Fruit fly (Drosophila melanogaster) whole organism, embryonic: ENCODE measurements around the gene Rchy1.

Experiments used
- BEAF-32 ChIP-seq: fragments of 200-800 bp; sonication (Bioruptor generic); optimal IDR thresholded peaks from 3 replicates; lab custom pipeline; 2017; ENCODE audit warnings: missing biosample characterization, missing genetic modification characterization, mild to moderate bottlenecking, moderate library complexity, missing genetic modification reagents
- Bgb ChIP-seq: fragments of 200-800 bp; sonication (Bioruptor generic); IDR thresholded peaks from 2 replicates; pipeline ENCODE4 v1.3.6; 2022; ENCODE audit warnings: missing biosample characterization, missing genetic modification characterization; ENCODE audit not compliant: partially characterized antibody
- CG10267 ChIP-seq: fragments of 200-800 bp; sonication (Bioruptor generic); optimal IDR thresholded peaks from 2 replicates; lab custom pipeline; 2018; ENCODE audit warnings: missing biosample characterization, mild to moderate bottlenecking, missing genetic modification characterization, moderate library complexity
- CG12659 ChIP-seq: fragments of 200-800 bp; sonication (Bioruptor generic); optimal IDR thresholded peaks from 3 replicates; lab custom pipeline; 2017; ENCODE audit warnings: mild to moderate bottlenecking, missing biosample characterization, missing genetic modification reagents, missing genetic modification characterization
- CG13287 ChIP-seq: fragments of 200-800 bp; sonication (Bioruptor generic); IDR thresholded peaks from 2 replicates; pipeline ENCODE4 v1.3.6; 2022; ENCODE audit warnings: missing biosample characterization, missing genetic modification characterization; ENCODE audit not compliant: partially characterized antibody
- CG15514 ChIP-seq: fragments of 200-800 bp; sonication (Bioruptor generic); optimal IDR thresholded peaks from 3 replicates; lab custom pipeline; 2017; ENCODE audit warnings: missing biosample characterization, missing genetic modification characterization, mild to moderate bottlenecking, moderate library complexity, missing genetic modification reagents
- CG1603 ChIP-seq: fragments of 200-800 bp; sonication (Bioruptor generic); optimal IDR thresholded peaks from 2 replicates; lab custom pipeline; 2019; ENCODE audit warnings: missing biosample characterization, mild to moderate bottlenecking, missing genetic modification characterization, moderate library complexity
- CG16813 ChIP-seq: fragments of 200-800 bp; sonication (Bioruptor generic); IDR thresholded peaks from 3 replicates; pipeline ENCODE4 v1.3.6; 2022; ENCODE audit warnings: missing biosample characterization, missing genetic modification characterization; ENCODE audit not compliant: partially characterized antibody
- CG17829 ChIP-seq: fragments of 200-800 bp; optimal IDR thresholded peaks from 2 replicates; lab custom pipeline; 2019; ENCODE audit warnings: missing biosample characterization, mild to moderate bottlenecking, missing genetic modification characterization, moderate library complexity
- CG2116 ChIP-seq: fragments of 200-800 bp; sonication (Bioruptor generic); optimal IDR thresholded peaks from 3 replicates; lab custom pipeline; 2018; ENCODE audit warnings: missing biosample characterization, mild to moderate bottlenecking, missing genetic modification characterization
- CG34224 ChIP-seq: fragments of 200-800 bp; sonication (Bioruptor generic); IDR thresholded peaks from 3 replicates; pipeline ENCODE4 v1.3.6; 2022; ENCODE audit warnings: missing biosample characterization, missing genetic modification characterization; ENCODE audit not compliant: partially characterized antibody
- CG34422 ChIP-seq: fragments of 200-800 bp; sonication (Bioruptor generic); IDR thresholded peaks from 3 replicates; pipeline ENCODE4 v1.3.6; 2022; ENCODE audit warnings: missing biosample characterization, missing genetic modification characterization
- CG4617 ChIP-seq: fragments of 200-800 bp; sonication (Bioruptor generic); optimal IDR thresholded peaks from 3 replicates; lab custom pipeline; 2016; ENCODE audit warnings: missing biosample characterization, missing genetic modification characterization, borderline replicate concordance
- CG6791 ChIP-seq: fragments of 200-800 bp; sonication (Bioruptor generic); IDR thresholded peaks from 3 replicates; pipeline ENCODE4 v1.3.6; 2022; ENCODE audit warnings: missing biosample characterization, missing genetic modification characterization; ENCODE audit not compliant: partially characterized antibody
- CG8290 ChIP-seq, 3 experiments: fragments of 200-800 bp; sonication (Bioruptor generic); optimal IDR thresholded peaks; 2 replicates each; lab custom pipeline; 2016 to 2019; ENCODE audit warnings: missing biosample characterization in 3 of 3, missing genetic modification characterization in 3 of 3, mild to moderate bottlenecking in 2 of 3, moderate library complexity in 1 of 3
- CG9797 ChIP-seq: fragments of 200-800 bp; sonication (Bioruptor generic); optimal IDR thresholded peaks from 3 replicates; lab custom pipeline; 2018; ENCODE audit warnings: missing biosample characterization, mild to moderate bottlenecking, missing genetic modification characterization
- Deaf1 ChIP-seq: fragments of 200-800 bp; optimal IDR thresholded peaks from 3 replicates; lab custom pipeline; 2019; ENCODE audit warnings: missing biosample characterization, mild to moderate bottlenecking, missing genetic modification characterization, moderate library complexity
- Dll ChIP-seq: fragments of 200-800 bp; sonication (Bioruptor generic); IDR thresholded peaks from 4 replicates; pipeline ENCODE4 v1.3.6; 2022; ENCODE audit warnings: missing biosample characterization, missing genetic modification characterization; ENCODE audit not compliant: partially characterized antibody
- E2f2 ChIP-seq: fragments of 200-800 bp; sonication (Bioruptor generic); IDR thresholded peaks from 2 replicates; pipeline ENCODE4 v1.3.6; 2022; ENCODE audit warnings: missing biosample characterization, missing genetic modification characterization
- Elba2 ChIP-seq: fragments of 200-800 bp; sonication (Bioruptor generic); optimal IDR thresholded peaks from 3 replicates; lab custom pipeline; 2016; ENCODE audit warnings: missing biosample characterization, missing genetic modification characterization
- Fer1 ChIP-seq: fragments of 200-800 bp; sonication (Bioruptor generic); optimal IDR thresholded peaks from 2 replicates; lab custom pipeline; 2017; ENCODE audit warnings: missing biosample characterization, mild to moderate bottlenecking, missing genetic modification characterization
- HLH4C ChIP-seq: fragments of 200-800 bp; sonication (Bioruptor generic); IDR thresholded peaks from 3 replicates; pipeline ENCODE4 v1.3.6; 2022; ENCODE audit warnings: missing biosample characterization, missing genetic modification characterization; ENCODE audit not compliant: partially characterized antibody
- MBD-R2 ChIP-seq: fragments of 200-800 bp; sonication (Bioruptor generic); IDR thresholded peaks from 2 replicates; pipeline ENCODE4 v1.3.6; 2022; ENCODE audit warnings: missing biosample characterization, missing genetic modification characterization
- MESR4 ChIP-seq: fragments of 200-800 bp; sonication (Bioruptor generic); optimal IDR thresholded peaks from 2 replicates; lab custom pipeline; 2018; ENCODE audit warnings: missing biosample characterization, mild to moderate bottlenecking, missing genetic modification characterization, moderate library complexity
- Med ChIP-seq: fragments of 200-800 bp; sonication (Bioruptor generic); peaks from one replicate; lab custom pipeline; 2016; ENCODE audit warnings: missing biosample characterization, missing genetic modification characterization, mild to moderate bottlenecking, inconsistent platforms, moderate library complexity
- Opbp ChIP-seq: fragments of 200-800 bp; sonication (Bioruptor generic); IDR thresholded peaks from 3 replicates; pipeline ENCODE4 v1.3.6; 2022; ENCODE audit warnings: missing biosample characterization, missing genetic modification characterization; ENCODE audit not compliant: partially characterized antibody
- Scr ChIP-seq: fragments of 200-800 bp; sonication (Bioruptor generic); IDR thresholded peaks from 2 replicates; pipeline ENCODE4 v1.3.6; 2022; ENCODE audit warnings: missing biosample characterization, missing genetic modification characterization; ENCODE audit not compliant: partially characterized antibody
- Sox100B ChIP-seq: fragments of 200-800 bp; sonication (Bioruptor generic); optimal IDR thresholded peaks from 3 replicates; lab custom pipeline; 2018; ENCODE audit warnings: missing biosample characterization, mild to moderate bottlenecking, missing genetic modification characterization
- Sry-δ ChIP-seq: fragments of 200-800 bp; sonication (Bioruptor generic); optimal IDR thresholded peaks from 2 replicates; lab custom pipeline; 2016; ENCODE audit warnings: missing biosample characterization, missing genetic modification characterization
- al ChIP-seq: fragments of 200-800 bp; sonication (Bioruptor generic); IDR thresholded peaks from 2 replicates; pipeline ENCODE4 v1.3.6; 2022; ENCODE audit warnings: missing biosample characterization, missing genetic modification characterization
- amos ChIP-seq: fragments of 200-800 bp; sonication (Bioruptor generic); IDR thresholded peaks from 2 replicates; pipeline ENCODE4 v1.3.6; 2022; ENCODE audit warnings: missing biosample characterization, missing genetic modification characterization; ENCODE audit not compliant: partially characterized antibody
- chinmo ChIP-seq: fragments of 200-800 bp; sonication (Bioruptor generic); IDR thresholded peaks from 4 replicates; pipeline ENCODE4 v1.3.6; 2022; ENCODE audit warnings: missing biosample characterization, missing genetic modification characterization; ENCODE audit not compliant: partially characterized antibody
- crol ChIP-seq: fragments of 200-800 bp; sonication (Bioruptor generic); IDR thresholded peaks from 2 replicates; pipeline ENCODE4 v1.3.6; 2022; ENCODE audit warnings: missing biosample characterization, missing genetic modification characterization
- eve ChIP-seq, 2 experiments: fragments of >200 bp; optimal IDR thresholded peaks; 2 replicates each; lab custom pipeline; 2017; ENCODE audit warnings: missing biosample characterization in 2 of 2, missing genetic modification characterization in 2 of 2
- gem ChIP-seq: fragments of 200-800 bp; sonication (Bioruptor generic); optimal IDR thresholded peaks from 2 replicates; lab custom pipeline; 2019; ENCODE audit warnings: missing biosample characterization, mild to moderate bottlenecking, missing genetic modification characterization, moderate library complexity
- gfzf ChIP-seq: fragments of 200-800 bp; sonication (Bioruptor generic); optimal IDR thresholded peaks from 2 replicates; lab custom pipeline; 2016; ENCODE audit warnings: missing biosample characterization, mild to moderate bottlenecking, missing genetic modification characterization, moderate library complexity
- hbn ChIP-seq: fragments of 200-800 bp; sonication (Bioruptor generic); IDR thresholded peaks from 2 replicates; pipeline ENCODE4 v1.3.6; 2022; ENCODE audit warnings: missing biosample characterization, missing genetic modification characterization; ENCODE audit not compliant: partially characterized antibody
- lbe ChIP-seq: fragments of 200-800 bp; sonication (Bioruptor generic); optimal IDR thresholded peaks from 2 replicates; lab custom pipeline; 2016; ENCODE audit warnings: missing biosample characterization, mild to moderate bottlenecking, missing genetic modification characterization
- nau ChIP-seq: fragments of 200-800 bp; sonication (Bioruptor generic); optimal IDR thresholded peaks from 3 replicates; lab custom pipeline; 2017; ENCODE audit warnings: missing biosample characterization, mild to moderate bottlenecking, missing genetic modification characterization, missing genetic modification reagents
- nerfin-2 ChIP-seq: fragments of 200-800 bp; sonication (Bioruptor generic); IDR thresholded peaks from 2 replicates; pipeline ENCODE4 v1.3.6; 2022; ENCODE audit warnings: missing biosample characterization, missing genetic modification characterization; ENCODE audit not compliant: partially characterized antibody
- pan ChIP-seq, 4 experiments: fragments of >200 bp in 3 of 4; fragments of 200-800 bp in 1 of 4; sonication (Bioruptor generic) in 1 of 4; optimal IDR thresholded peaks in 3 of 4; IDR thresholded peaks in 1 of 4; 2 replicates each; pipeline versions ENCODE4 v1.3.6 to Lab custom; 2017 to 2022; ENCODE audit warnings: missing biosample characterization in 2 of 4, missing genetic modification characterization in 2 of 4, mixed read lengths in 1 of 4
- pzg ChIP-seq: fragments of 200-800 bp; sonication (Bioruptor generic); optimal IDR thresholded peaks from 3 replicates; lab custom pipeline; 2018; ENCODE audit warnings: missing biosample characterization, mild to moderate bottlenecking, missing genetic modification characterization, moderate library complexity
- row ChIP-seq: fragments of 200-800 bp; sonication (Bioruptor generic); IDR thresholded peaks from 3 replicates; pipeline ENCODE4 v1.3.6; 2022; ENCODE audit warnings: missing biosample characterization, missing genetic modification characterization
- trem ChIP-seq: fragments of 200-800 bp; optimal IDR thresholded peaks from 3 replicates; lab custom pipeline; 2019; ENCODE audit warnings: missing biosample characterization, mild to moderate bottlenecking, missing genetic modification characterization, moderate library complexity
- unc-4 ChIP-seq: fragments of 200-800 bp; sonication (Bioruptor generic); IDR thresholded peaks from 2 replicates; pipeline ENCODE4 v1.3.6; 2022; ENCODE audit warnings: missing biosample characterization, missing genetic modification characterization; ENCODE audit not compliant: partially characterized antibody

Gene Rchy1

dm6 chr2L:6476753-6477152 is 11.3 kb upstream of the Rchy1 start, which contains the start of gene CG9536 (continued):
- TF ChIP-seq BEAF-32 (GFP tag; lab: Kevin White, UChicago) (peak; percentile 48), E2f2 (peak; percentile 91), MESR4 (peak; percentile 51), Med (GFP tag; lab: Kevin White, UChicago) (peak; percentile 59), CG9797 (peak; percentile 81), CG4617 (peak; percentile 40), CG17829 (peak; percentile 14), eve (GFP tag; optimal IDR thresholded peaks at IDR 0.05; lab: Kevin White, UChicago) (no peak), Sox100B (GFP tag; lab: Kevin White, UChicago) (no peak), al (GFP tag; lab: Robert Waterston, UW) (no peak), gem (no peak), amos (peak; percentile 53; the same call in 1 of the 2 replicates), chinmo (GFP tag; lab: Robert Waterston, UW) (0 out of 4 replicates have a peak, but pooled peaks have one; percentile 5), MBD-R2 (GFP tag; lab: Robert Waterston, UW) (peak; percentile 69), CG34422 (peak; percentile 19; the same call in 1 of the 3 replicates), CG13287 (GFP tag; lab: Robert Waterston, UW) (peak; percentile 66), Elba2 (GFP tag; lab: Kevin White, UChicago) (peak; percentile 11), unc-4 (peak; percentile 52; the same call in 1 of the 2 replicates), row (GFP tag; lab: Robert Waterston, UW) (peak; percentile 5; the same call in 1 of the 3 replicates), CG34224 (GFP tag; lab: Robert Waterston, UW) (peak; percentile 60; the same call in 2 of the 3 replicates), CG2116 (GFP tag; lab: Kevin White, UChicago) (peak; percentile 39), Sry-δ (GFP tag; lab: Kevin White, UChicago) (peak; percentile 48), trem (tag; lab: Kevin White, UChicago) (peak; percentile 47), pzg (GFP tag; lab: Kevin White, UChicago) (peak; percentile 77), CG6791 (GFP tag; lab: Robert Waterston, UW) (peak; percentile 24; the same call in 1 of the 3 replicates), gfzf (GFP tag; lab: Kevin White, UChicago) (peak; percentile 89), CG1603 (peak; percentile 51), nerfin-2 (GFP tag; lab: Robert Waterston, UW) (peak; percentile 58), HLH4C (GFP tag; lab: Robert Waterston, UW) (peak; percentile 66; the same call in 2 of the 3 replicates), hbn (GFP tag; lab: Robert Waterston, UW) (0 out of 2 replicates have a peak, but pooled peaks have one; percentile 16), pan (optimal IDR thresholded peaks at IDR 0.05; lab: Kevin White, UChicago) (no peak), pan (GFP tag; optimal IDR thresholded peaks at IDR 0.05 in 1 of 2, IDR thresholded peaks at IDR 0.05 in 1 of 2) (no peak), CG15514 (GFP tag; lab: Kevin White, UChicago) (peak; percentile 28), Deaf1 (peak; percentile 50), Fer1 (GFP tag; lab: Kevin White, UChicago) (peak; percentile 8), Bgb (peak; percentile 62), CG8290 (GFP tag; optimal IDR thresholded peaks at IDR 0.05; lab: Kevin White, UChicago) (no peak), CG8290 (tag; optimal IDR thresholded peaks at IDR 0.05; lab: Kevin White, UChicago) (peak in 1 of 2 experiments; percentile 13), Opbp (GFP tag; lab: Robert Waterston, UW) (peak; percentile 64; the same call in 2 of the 3 replicates), Scr (GFP tag; lab: Robert Waterston, UW) (peak; percentile 61), CG12659 (GFP tag; lab: Kevin White, UChicago) (peak; percentile 14), crol (GFP tag; lab: Robert Waterston, UW) (no peak), CG16813 (GFP tag; lab: Robert Waterston, UW) (peak; percentile 27; the same call in 1 of the 3 replicates), nau (no peak), CG10267 (tag; lab: Kevin White, UChicago) (peak; percentile 38), lbe (GFP tag; lab: Kevin White, UChicago) (no peak), Dll (GFP tag; lab: Robert Waterston, UW) (peak; percentile 71; the same call in 3 of the 4 replicates)
